Fruit fly (Drosophila melanogaster): ENCODE data around the gene PIG-U.

DNA sequence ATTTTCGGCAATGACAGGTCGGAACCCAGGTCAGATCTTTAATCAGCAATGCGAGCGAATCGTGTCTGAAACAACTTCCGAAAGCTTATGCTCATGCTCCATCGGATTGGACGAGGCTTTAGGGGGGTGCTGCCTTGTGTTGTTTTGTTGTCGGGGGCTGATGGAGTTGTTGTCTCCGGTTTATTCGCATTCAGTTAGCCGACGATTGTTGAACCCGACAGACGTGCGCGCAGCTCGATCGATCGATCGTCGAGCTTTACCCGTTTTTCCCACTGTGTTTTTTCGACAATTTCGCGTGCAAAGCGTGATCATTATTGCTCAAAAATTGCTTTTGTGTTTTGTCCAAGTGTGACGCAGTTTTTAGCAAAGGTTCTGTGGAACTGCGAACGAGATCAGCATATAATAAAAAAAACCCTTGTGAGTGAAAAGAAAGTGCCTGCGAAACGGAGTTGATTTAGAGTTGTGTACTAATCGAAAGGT is 14.1 kb downstream of the PIG-U start, which contains the start of gene CG17834:
- TF ChIP-seq psq (optimal IDR thresholded peaks at IDR 0.05), result no peak
- no peak for TF ChIP-seq Dll (optimal IDR thresholded peaks at IDR 0.05)
- TF ChIP-seq usp (GFP tag; optimal IDR thresholded peaks at IDR 0.05), result no peak
